Fruit fly (Drosophila melanogaster): ENCODE data around the gene CG18170.

The CG18170 gene

DNA sequence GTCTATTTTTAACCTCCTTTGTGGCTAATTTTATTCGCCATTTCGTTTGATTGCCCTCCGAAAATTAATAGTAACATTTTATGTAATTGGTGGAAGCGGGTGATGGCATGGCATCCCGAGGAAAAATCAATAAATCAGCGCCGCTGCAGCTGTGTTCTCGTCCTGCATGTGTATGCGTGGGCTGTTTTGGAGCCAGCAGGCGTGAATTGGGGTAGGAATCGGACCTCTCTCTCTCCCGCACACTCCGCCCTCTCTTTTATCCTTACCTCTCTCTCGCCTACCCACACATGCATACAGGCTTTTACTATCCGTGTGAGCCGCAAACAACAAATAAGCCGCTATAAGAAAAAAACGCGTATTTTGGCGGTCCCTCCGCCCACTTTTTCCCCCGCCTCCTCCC is 25.4 kb upstream of the CG18170 start (continued):
- TF ChIP-seq Med (GFP tag) (peak; percentile 43), CG2678 (tag; optimal IDR thresholded peaks at IDR 0.05) (no peak), sqz (GFP tag; optimal IDR thresholded peaks at IDR 0.05) (peak; percentile 49), chinmo (GFP tag; IDR thresholded peaks at IDR 0.05; ENCODE audit: partially characterized antibody) (0 out of 4 replicates have a peak, but pooled peaks have one; percentile 36), CG14441 (GFP tag; IDR thresholded peaks at IDR 0.05) (no peak), CG8478 (optimal IDR thresholded peaks at IDR 0.05) (no peak), MBD-R2 (GFP tag; IDR thresholded peaks at IDR 0.05) (peak; percentile 60), Drgx (GFP tag; IDR thresholded peaks at IDR 0.05) (peak; percentile 37; the same call in 1 of the 2 replicates), CG1832 (GFP tag; optimal IDR thresholded peaks at IDR 0.05) (peak; percentile 57), Doc3 (GFP tag; IDR thresholded peaks at IDR 0.05; ENCODE audit: partially characterized antibody) (0 out of 3 replicates have a peak, but pooled peaks have one; percentile 17), ewg (GFP tag; optimal IDR thresholded peaks at IDR 0.05) (peak; percentile 85), CG34422 (GFP tag; IDR thresholded peaks at IDR 0.05) (peak; percentile 47; the same call in 1 of the 3 replicates), CG6765 (GFP tag; optimal IDR thresholded peaks at IDR 0.05) (peak; percentile 5), CG17568 (GFP tag; optimal IDR thresholded peaks at IDR 0.05) (no peak), crol (GFP tag; IDR thresholded peaks at IDR 0.05) (peak; percentile 71), CG32532 (GFP tag; IDR thresholded peaks at IDR 0.05) (no peak), nerfin-2 (GFP tag; IDR thresholded peaks at IDR 0.05; ENCODE audit: partially characterized antibody) (0 out of 2 replicates have a peak, but pooled peaks have one; percentile 24), nerfin-1 (tag; optimal IDR thresholded peaks at IDR 0.05) (peak; percentile 14), onecut (GFP tag; IDR thresholded peaks at IDR 0.05) (peak; percentile 98), hkb (optimal IDR thresholded peaks at IDR 0.05) (no peak), hkb (GFP tag; IDR thresholded peaks at IDR 0.05) (peak; percentile 15; the same call in 1 of the 2 replicates), CG12104 (GFP tag; optimal IDR thresholded peaks at IDR 0.05) (no peak), vvl (GFP tag; IDR thresholded peaks at IDR 0.05) (peak; percentile 10; the same call in 1 of the 2 replicates), bab2 (GFP tag; optimal IDR thresholded peaks at IDR 0.05) (no peak), fu2 (GFP tag; optimal IDR thresholded peaks at IDR 0.05) (no peak), CG11247 (GFP tag; IDR thresholded peaks at IDR 0.05) (0 out of 2 replicates have a peak, but pooled peaks have one; percentile 27)

DNA sequence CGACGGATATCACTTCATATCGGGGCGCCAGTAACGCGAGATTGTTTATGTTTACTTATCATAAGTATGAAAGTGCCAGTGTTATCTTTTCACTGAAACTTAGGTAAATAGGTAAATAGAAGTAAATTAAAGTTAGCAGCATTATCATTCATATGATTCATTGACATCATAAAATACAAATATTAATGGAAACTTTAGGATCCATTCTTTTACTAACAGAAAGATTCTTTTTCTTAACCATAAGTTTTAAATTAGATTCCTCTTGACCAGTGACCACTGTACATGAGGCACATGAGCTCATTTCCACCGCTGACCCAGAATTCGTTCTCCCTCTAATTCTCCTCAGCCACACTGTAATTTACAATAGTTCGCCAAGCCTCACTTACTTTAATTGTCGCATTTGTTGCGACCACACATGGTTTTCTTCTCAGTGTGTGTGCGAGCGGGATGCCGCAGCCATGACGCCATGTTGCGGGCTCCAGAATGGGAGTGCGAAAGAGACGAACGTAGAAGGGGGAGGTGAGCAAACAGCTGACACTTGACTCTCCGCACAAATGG is 24.3 kb upstream of the CG18170 start:
- no peak for TF ChIP-seq CG11723 (GFP tag; optimal IDR thresholded peaks at IDR 0.05)
- no peak for TF ChIP-seq HLH54F (GFP tag; optimal IDR thresholded peaks at IDR 0.05)
- no peak for TF ChIP-seq nerfin-1 (tag; optimal IDR thresholded peaks at IDR 0.05)
- TF ChIP-seq shn (GFP tag; optimal IDR thresholded peaks at IDR 0.05): peak; percentile 18
- TF ChIP-seq pum (GFP tag; optimal IDR thresholded peaks at IDR 0.05): peak; percentile 28
- peak; percentile 59 for TF ChIP-seq Awh (GFP tag; IDR thresholded peaks at IDR 0.05)
- no peak for TF ChIP-seq dmrt11E (tag; optimal IDR thresholded peaks at IDR 0.05)
- TF ChIP-seq ems (GFP tag; optimal IDR thresholded peaks at IDR 0.05): no peak
- TF ChIP-seq crol (GFP tag; IDR thresholded peaks at IDR 0.05): peak; percentile 64
- peak; percentile 19 for TF ChIP-seq CG9437 (GFP tag; optimal IDR thresholded peaks at IDR 0.05)
- peak; percentile 47 for TF ChIP-seq CG18262 (tag; optimal IDR thresholded peaks at IDR 0.05)
- TF ChIP-seq CG1603 (tag; optimal IDR thresholded peaks at IDR 0.05): peak; percentile 24
- TF ChIP-seq Xrp1 (GFP tag; IDR thresholded peaks at IDR 0.05): peak; percentile 32; the same call in 1 of the 2 replicates
- TF ChIP-seq lmd (GFP tag; IDR thresholded peaks at IDR 0.05): peak; percentile 50
- peak; percentile 12 for TF ChIP-seq Hr3 (GFP tag; optimal IDR thresholded peaks at IDR 0.05)
- peak in 1 of 2 experiments; percentile 28 for TF ChIP-seq dpn (GFP tag; optimal IDR thresholded peaks at IDR 0.05)
- peak; percentile 59 for TF ChIP-seq dmrt99B (tag; optimal IDR thresholded peaks at IDR 0.05)
- TF ChIP-seq Opbp (GFP tag; IDR thresholded peaks at IDR 0.05; ENCODE audit: partially characterized antibody): no peak
- peak; percentile 61 for TF ChIP-seq CG4424 (GFP tag; optimal IDR thresholded peaks at IDR 0.05)
- TF ChIP-seq NfI (GFP tag; optimal IDR thresholded peaks at IDR 0.05): no peak
- TF ChIP-seq bab2 (GFP tag; optimal IDR thresholded peaks at IDR 0.05): peak; percentile 61
- no peak for TF ChIP-seq CG2129 (GFP tag; IDR thresholded peaks at IDR 0.05; ENCODE audit: partially characterized antibody)
- TF ChIP-seq ind (GFP tag; optimal IDR thresholded peaks at IDR 0.05): peak; percentile 44
- peak; percentile 20 for TF ChIP-seq CG17385 (GFP tag; optimal IDR thresholded peaks at IDR 0.05)
- TF ChIP-seq CG10147 (GFP tag; optimal IDR thresholded peaks at IDR 0.05): peak; percentile 1
- no peak for TF ChIP-seq CG8290 (GFP tag; optimal IDR thresholded peaks at IDR 0.05)
- peak in 1 of 2 experiments; percentile 20 for TF ChIP-seq CG8290 (tag; optimal IDR thresholded peaks at IDR 0.05)
- TF ChIP-seq CG1832 (GFP tag; optimal IDR thresholded peaks at IDR 0.05): peak; percentile 54

Measured in whole organism, embryonic.